Fruit fly (Drosophila melanogaster) whole organism, adult: ENCODE data around the gene CG3117.

Source experiments
- CG11617 ChIP-seq: fragments of 200-800 bp; sonication (Bioruptor generic); optimal IDR thresholded peaks from 2 replicates; lab custom pipeline; 2017; ENCODE audit warnings: mild to moderate bottlenecking, missing biosample characterization, missing genetic modification reagents, missing genetic modification characterization
- CG12768 ChIP-seq: fragments of 200-800 bp; sonication (Bioruptor generic); optimal IDR thresholded peaks from 2 replicates; lab custom pipeline; 2017; ENCODE audit warnings: missing biosample characterization, missing genetic modification characterization, mild to moderate bottlenecking, moderate library complexity, missing genetic modification reagents
- CG14711 ChIP-seq: fragments of 200-800 bp; sonication (Bioruptor generic); optimal IDR thresholded peaks from 2 replicates; lab custom pipeline; 2018; ENCODE audit warnings: missing biosample characterization, mild to moderate bottlenecking, missing genetic modification characterization, moderate library complexity
- CG1620 ChIP-seq: fragments of 200-800 bp; sonication (Bioruptor generic); optimal IDR thresholded peaks from 2 replicates; lab custom pipeline; 2016; ENCODE audit warnings: missing biosample characterization, missing genetic modification characterization
- CG33017 ChIP-seq: fragments of 200-800 bp; sonication (Bioruptor generic); optimal IDR thresholded peaks from 2 replicates; lab custom pipeline; 2018; ENCODE audit warnings: missing biosample characterization, mild to moderate bottlenecking, missing genetic modification characterization, moderate library complexity
- CG5204 ChIP-seq: fragments of 200-800 bp; sonication (Bioruptor generic); optimal IDR thresholded peaks from 2 replicates; lab custom pipeline; 2016; ENCODE audit warnings: missing biosample characterization, missing genetic modification characterization
- CG7045 ChIP-seq: fragments of 200-800 bp; sonication (Bioruptor generic); optimal IDR thresholded peaks from 2 replicates; lab custom pipeline; 2017; ENCODE audit warnings: missing biosample characterization, mild to moderate bottlenecking, missing genetic modification characterization
- CG7101 ChIP-seq: fragments of 200-800 bp; sonication (Bioruptor generic); optimal IDR thresholded peaks from 2 replicates; lab custom pipeline; 2018; ENCODE audit warnings: missing biosample characterization, mild to moderate bottlenecking, missing genetic modification characterization, moderate library complexity
- Clk ChIP-seq: fragments of 200-800 bp; sonication (Bioruptor generic); optimal IDR thresholded peaks from 2 replicates; lab custom pipeline; 2017; ENCODE audit warnings: missing biosample characterization, missing genetic modification characterization
- Crg-1 ChIP-seq: fragments of 200-800 bp; sonication (Bioruptor generic); optimal IDR thresholded peaks from 2 replicates; lab custom pipeline; 2016; ENCODE audit warnings: missing biosample characterization, missing genetic modification characterization
- Hr96 ChIP-seq: fragments of 200-800 bp; sonication (Bioruptor generic); optimal IDR thresholded peaks from 2 replicates; lab custom pipeline; 2016; ENCODE audit warnings: missing biosample characterization, missing genetic modification characterization
- Mnt ChIP-seq: fragments of 200-800 bp; sonication (Bioruptor generic); optimal IDR thresholded peaks from 2 replicates; lab custom pipeline; 2016; ENCODE audit warnings: missing biosample characterization, mild to moderate bottlenecking, missing genetic modification characterization
- bab1 ChIP-seq: fragments of 200-800 bp; sonication (Bioruptor generic); optimal IDR thresholded peaks from 3 replicates; lab custom pipeline; 2019; ENCODE audit warnings: missing biosample characterization, mild to moderate bottlenecking, missing genetic modification characterization, moderate library complexity
- cic ChIP-seq: fragments of 200-800 bp; sonication (Bioruptor generic); optimal IDR thresholded peaks from 2 replicates; lab custom pipeline; 2017; ENCODE audit warnings: missing biosample characterization, mild to moderate bottlenecking, missing genetic modification characterization, moderate library complexity
- cnc ChIP-seq, 2 experiments: fragments of >200 bp; optimal IDR thresholded peaks; 2 replicates each; lab custom pipeline; 2017
- kay ChIP-seq: fragments of 200-800 bp; sonication (Bioruptor generic); peaks from one replicate; lab custom pipeline; 2016; ENCODE audit warnings: missing biosample characterization, missing genetic modification characterization, borderline replicate concordance
- ovo ChIP-seq: fragments of 200-800 bp; sonication (Bioruptor generic); optimal IDR thresholded peaks from 2 replicates; lab custom pipeline; 2016; ENCODE audit warnings: missing biosample characterization, missing genetic modification characterization
- pad ChIP-seq: fragments of 200-800 bp; sonication (Bioruptor generic); optimal IDR thresholded peaks from 3 replicates; lab custom pipeline; 2017; ENCODE audit warnings: missing biosample characterization, missing genetic modification characterization, mild to moderate bottlenecking, moderate library complexity, missing genetic modification reagents
- tj ChIP-seq: fragments of 200-800 bp; sonication (Bioruptor generic); optimal IDR thresholded peaks from 3 replicates; lab custom pipeline; 2017; ENCODE audit warnings: missing biosample characterization, mild to moderate bottlenecking, missing genetic modification characterization, moderate library complexity
- toe ChIP-seq: fragments of 200-800 bp; sonication (Bioruptor generic); optimal IDR thresholded peaks from 2 replicates; lab custom pipeline; 2016; ENCODE audit warnings: missing biosample characterization, missing genetic modification characterization

CG3117 gene

dm6 chr2L:2855773-2856615 is 9.0 kb upstream of the CG3117 start, which contains the start of the genes CG3104 and RpS21:
Gene CG3104, minus strand, starts transcription at chr2L:2855778.
Gene RpS21, plus strand, starts transcription at chr2L:2856070.
- TF ChIP-seq CG7045 (GFP tag; lab: Kevin White, UChicago) (peak; percentile 83), pad (GFP tag; lab: Kevin White, UChicago) (peak; percentile 83), cic (GFP tag; lab: Kevin White, UChicago) (peak; percentile 65), CG11617 (GFP tag; lab: Kevin White, UChicago) (peak; percentile 92), Hr96 (GFP tag; lab: Kevin White, UChicago) (peak; percentile 90), Clk (GFP tag; lab: Kevin White, UChicago) (peak; percentile 69), bab1 (GFP tag; lab: Kevin White, UChicago) (peak; percentile 73), toe (peak; percentile 83), cnc (optimal IDR thresholded peaks at IDR 0.05; lab: Kevin White, UChicago) (no peak), CG33017 (peak; percentile 53), CG1620 (GFP tag; lab: Kevin White, UChicago) (peak; percentile 96), CG5204 (GFP tag; lab: Kevin White, UChicago) (peak; percentile 75), CG14711 (tag; lab: Kevin White, UChicago) (peak; percentile 60), tj (GFP tag; lab: Kevin White, UChicago) (peak; percentile 65), CG12768 (GFP tag; lab: Kevin White, UChicago) (peak; percentile 75), Crg-1 (GFP tag; lab: Kevin White, UChicago) (peak; percentile 91), kay (GFP tag; lab: Kevin White, UChicago) (no peak), ovo (peak; percentile 88), Mnt (peak; percentile 95), CG7101 (peak; percentile 88)

DNA sequence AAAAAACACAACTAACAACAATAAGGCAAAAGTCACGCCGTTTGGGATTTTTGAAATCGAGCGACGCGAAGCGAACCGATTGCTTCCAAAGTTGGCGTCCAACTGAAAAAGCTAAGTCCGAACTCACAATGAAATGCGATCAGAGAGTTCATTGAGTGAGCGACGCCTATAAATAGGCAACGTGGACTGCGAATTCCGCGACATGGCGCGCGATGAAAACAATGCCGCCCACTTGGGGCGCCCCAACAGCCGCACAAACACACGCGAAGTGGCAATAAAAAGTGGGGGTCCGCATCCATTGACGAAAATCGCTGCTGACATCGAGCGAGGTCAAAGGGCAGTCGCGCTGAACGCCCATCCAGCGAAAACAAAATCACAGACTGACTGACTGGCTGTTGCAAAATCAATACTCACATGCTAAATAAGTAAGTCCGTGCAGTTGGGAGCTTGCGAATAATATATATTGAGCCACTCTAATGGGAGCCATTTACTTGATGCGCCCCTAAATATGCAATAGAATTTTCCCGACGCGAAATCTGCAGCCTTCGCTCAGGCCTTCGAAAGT is 8.3 kb upstream of the CG3117 start:
- TF ChIP-seq Crg-1 (GFP tag; lab: Kevin White, UChicago) (no peak), bab1 (GFP tag; lab: Kevin White, UChicago) (no peak), CG1620 (GFP tag; lab: Kevin White, UChicago) (no peak), CG7101 (no peak), Clk (GFP tag; lab: Kevin White, UChicago) (no peak), toe (no peak), CG11617 (GFP tag; lab: Kevin White, UChicago) (no peak), pad (GFP tag; lab: Kevin White, UChicago) (no peak), CG5204 (GFP tag; lab: Kevin White, UChicago) (no peak), Mnt (no peak), ovo (no peak)

- TF ChIP-seq kay (GFP tag; lab: Kevin White, UChicago): no peak
- TF ChIP-seq CG12768 (GFP tag; lab: Kevin White, UChicago): peak; percentile 45
Observed at dm6 chr2L:2851589-2851988, 4.6 kb upstream of the CG3117 start.

DNA sequence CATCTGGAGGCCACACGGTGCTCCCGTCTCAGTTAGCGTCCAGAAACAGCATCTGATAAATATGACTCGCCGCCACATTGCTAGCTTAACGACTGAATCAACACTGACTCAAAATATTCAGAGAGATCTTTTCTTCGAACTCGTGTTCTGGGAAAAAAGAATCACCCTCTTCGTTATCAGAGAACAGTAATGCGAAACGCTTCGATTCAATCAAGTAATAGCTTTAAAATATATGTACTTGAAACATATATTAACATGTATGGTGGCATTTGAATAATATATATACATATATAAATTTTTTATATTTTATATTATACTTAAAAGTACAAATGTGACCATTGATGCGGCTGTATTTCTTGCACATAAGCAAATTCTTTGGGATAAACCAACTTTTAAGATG is 1.4 kb downstream of the CG3117 start, which contains the start of gene CG18557:
Gene CG18557 (minus strand): TSS at position 101 of the 400 bp plus-strand sequence.
- TF ChIP-seq kay (GFP tag; lab: Kevin White, UChicago) (peak; percentile 55), cnc (optimal IDR thresholded peaks at IDR 0.05; lab: Kevin White, UChicago) (no peak)

dm6 chr2L:2844413-2844812 is 2.6 kb downstream of the CG3117 start, which contains the start of gene CG18558:
Gene CG18558, minus strand, starts transcription at chr2L:2844513.
- TF ChIP-seq tj (GFP tag; lab: Kevin White, UChicago) (no peak), Mnt (no peak), cic (GFP tag; lab: Kevin White, UChicago) (no peak), pad (GFP tag; lab: Kevin White, UChicago) (no peak), CG5204 (GFP tag; lab: Kevin White, UChicago) (no peak), cnc (optimal IDR thresholded peaks at IDR 0.05; lab: Kevin White, UChicago) (no peak), CG7101 (no peak), toe (no peak), Clk (GFP tag; lab: Kevin White, UChicago) (no peak), ovo (no peak), CG11617 (GFP tag; lab: Kevin White, UChicago) (no peak), CG12768 (GFP tag; lab: Kevin White, UChicago) (no peak), CG1620 (GFP tag; lab: Kevin White, UChicago) (no peak), CG33017 (no peak)

DNA sequence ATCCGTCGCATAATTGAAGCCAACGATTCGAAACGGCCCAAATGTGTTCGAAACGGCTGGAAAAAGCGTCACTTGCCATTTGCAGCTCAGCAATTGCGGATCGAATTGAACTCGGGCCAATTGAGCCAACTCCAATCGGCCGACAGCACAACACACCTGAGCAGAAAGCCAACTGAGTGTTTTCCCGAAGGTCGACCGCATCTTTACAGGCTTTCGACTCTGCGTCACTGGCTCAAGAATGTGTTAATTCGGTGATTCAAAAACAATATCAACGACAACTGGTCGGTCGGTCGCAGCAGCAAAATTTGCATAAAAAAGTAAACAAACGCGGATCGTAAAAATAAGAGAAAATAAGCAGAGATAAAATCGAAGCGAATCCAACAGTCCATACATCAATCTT is 6.7 kb downstream of the CG3117 start:
- TF ChIP-seq CG5204 (GFP tag; lab: Kevin White, UChicago): no peak
- no peak for TF ChIP-seq Crg-1 (GFP tag; lab: Kevin White, UChicago)
- TF ChIP-seq CG33017: no peak
- TF ChIP-seq CG7101: no peak
- no peak for TF ChIP-seq CG11617 (GFP tag; lab: Kevin White, UChicago)
- no peak for TF ChIP-seq tj (GFP tag; lab: Kevin White, UChicago)
- no peak for TF ChIP-seq Hr96 (GFP tag; lab: Kevin White, UChicago)
- TF ChIP-seq bab1 (GFP tag; lab: Kevin White, UChicago): no peak
- no peak for TF ChIP-seq CG7045 (GFP tag; lab: Kevin White, UChicago)
- no peak for TF ChIP-seq cnc (optimal IDR thresholded peaks at IDR 0.05; lab: Kevin White, UChicago)
- no peak for TF ChIP-seq pad (GFP tag; lab: Kevin White, UChicago)
- TF ChIP-seq kay (GFP tag; lab: Kevin White, UChicago): no peak
- TF ChIP-seq toe: no peak
- TF ChIP-seq CG1620 (GFP tag; lab: Kevin White, UChicago): no peak
- TF ChIP-seq ovo: no peak
- no peak for TF ChIP-seq Mnt
- TF ChIP-seq cic (GFP tag; lab: Kevin White, UChicago): no peak
- TF ChIP-seq CG12768 (GFP tag; lab: Kevin White, UChicago): no peak
- TF ChIP-seq CG14711 (tag; lab: Kevin White, UChicago): no peak
